Worm (Caenorhabditis elegans): ENCODE results near the gene Y71H2AM.29.

ce11 chrIII:2826770-2827169, 5.8 kb upstream of the Y71H2AM.29 start, which contains the start of gene Y71H2AM.1:
- TF ChIP-seq ceh-36 (tag; optimal IDR thresholded peaks at IDR 0.05) (no peak), tra-4 (tag; optimal IDR thresholded peaks at IDR 0.05) (no peak), ama-1 (optimal IDR thresholded peaks at IDR 0.05) (no peak), ceh-13 (GFP tag; optimal IDR thresholded peaks at IDR 0.05) (no peak), tbx-11 (GFP tag; IDR thresholded peaks at IDR 0.05) (no peak), tbx-37 (GFP tag; conservative IDR thresholded peaks at IDR 0.05) (no peak), flt-1 (GFP tag; IDR thresholded peaks at IDR 0.05) (no peak), pes-1 (GFP tag; IDR thresholded peaks at IDR 0.05) (no peak), hmg-4 (GFP tag; optimal IDR thresholded peaks at IDR 0.05) (no peak), ets-7 (tag; optimal IDR thresholded peaks at IDR 0.05) (no peak)

All from whole organism, early embryonic.